Worm (Caenorhabditis elegans): ENCODE results near the gene nbet-1.
"Not testable (repeated sequence)": the region's sequence is repeated elsewhere in the genome, so short reads cannot be mapped to it uniquely, and the experiment has no call there.

Gene nbet-1

ce11 chrIV:5224238-5224637 is 14.9 kb downstream of the nbet-1 start, which contains the start of gene Y59E9AL.8:
Y59E9AL.8 (minus strand) TSS chrIV:5224338.
- no peak for TF ChIP-seq cnd-1 (tag; optimal IDR thresholded peaks at IDR 0.05)
- no peak for TF ChIP-seq ceh-83 (GFP tag; optimal IDR thresholded peaks at IDR 0.05)
- TF ChIP-seq bed-3 (GFP tag; optimal IDR thresholded peaks at IDR 0.05) = no peak
- TF ChIP-seq ceh-43 (GFP tag; optimal IDR thresholded peaks at IDR 0.05) = no peak
- TF ChIP-seq ham-2 (GFP tag; optimal IDR thresholded peaks at IDR 0.05) = no peak

ce11 chrIV:5225277-5225822 is 16.0 kb downstream of the nbet-1 start, which contains the start of gene cylc-1:
cylc-1 (minus strand) TSS chrIV:5225772.
- TF ChIP-seq tbx-8 (GFP tag; optimal IDR thresholded peaks at IDR 0.05); hlh-1 (tag; optimal IDR thresholded peaks at IDR 0.05); nhr-2 (tag; optimal IDR thresholded peaks at IDR 0.05): not testable (repeated sequence)

ce11 chrIV:5226552-5226951 is 17.3 kb downstream of the nbet-1 start, which contains the start of gene nsph-4.1:
nsph-4.1 (plus strand) TSS chrIV:5226852.
- not testable (repeated sequence) for TF ChIP-seq nhr-28 (tag; optimal IDR thresholded peaks at IDR 0.05); unc-120 (tag; optimal IDR thresholded peaks at IDR 0.05; ENCODE audit: poor library complexity, severe bottlenecking); bed-3 (GFP tag; optimal IDR thresholded peaks at IDR 0.05)

ce11 chrIV:5228619-5229018 is 19.3 kb downstream of the nbet-1 start, which contains the start of gene thn-6:
thn-6 (plus strand) TSS chrIV:5228919.
- no peak for TF ChIP-seq ces-1 (GFP tag; optimal IDR thresholded peaks at IDR 0.05)
- TF ChIP-seq nhr-2 (tag; optimal IDR thresholded peaks at IDR 0.05) = no peak
- TF ChIP-seq ham-2 (GFP tag; optimal IDR thresholded peaks at IDR 0.05) = no peak

- TF ChIP-seq lin-32 (GFP tag; optimal IDR thresholded peaks at IDR 0.05) (no peak), mls-2 (tag; optimal IDR thresholded peaks at IDR 0.05) (no peak), ztf-11 (tag; optimal IDR thresholded peaks at IDR 0.05) (no peak), drap-1 (GFP tag; optimal IDR thresholded peaks at IDR 0.05) (no peak), hlh-1 (tag; optimal IDR thresholded peaks at IDR 0.05) (no peak)
Measured at ce11 chrIV:5230530-5230929, 21.2 kb downstream of the nbet-1 start, which contains the start of gene thn-5. thn-5 (plus strand) TSS chrIV:5230830.

ce11 chrIV:5254678-5255077 is 45.4 kb downstream of the nbet-1 start, which contains the start of gene F36H12.10:
F36H12.10 (minus strand) TSS chrIV:5254778.
- TF ChIP-seq flh-1, unc-62, ces-1 (GFP tag; optimal IDR thresholded peaks at IDR 0.05): not testable (repeated sequence)

ce11 chrIV:5256731-5257130 is 47.4 kb downstream of the nbet-1 start, which contains the start of gene F36H12.9:
F36H12.9 (plus strand) TSS chrIV:5257031.
- not testable (repeated sequence) for TF ChIP-seq drap-1 (GFP tag; optimal IDR thresholded peaks at IDR 0.05); unc-120 (tag; optimal IDR thresholded peaks at IDR 0.05; ENCODE audit: poor library complexity, severe bottlenecking); ceh-83 (GFP tag; optimal IDR thresholded peaks at IDR 0.05)

ce11 chrIV:5258385-5258784 is 49.1 kb downstream of the nbet-1 start, which contains the start of gene ttbk-2.1:
ttbk-2.1 (plus strand) TSS chrIV:5258685.
- not testable (repeated sequence) for TF ChIP-seq lin-32 (GFP tag; optimal IDR thresholded peaks at IDR 0.05); unc-120 (tag; optimal IDR thresholded peaks at IDR 0.05; ENCODE audit: poor library complexity, severe bottlenecking); ceh-39 (tag; optimal IDR thresholded peaks at IDR 0.05)

ce11 chrIV:5260289-5260688 is 51.0 kb downstream of the nbet-1 start, which contains the start of gene msp-19:
msp-19 (plus strand) TSS chrIV:5260589.
- not testable (repeated sequence) for TF ChIP-seq ces-1 (GFP tag; optimal IDR thresholded peaks at IDR 0.05); zip-8 (tag; optimal IDR thresholded peaks at IDR 0.05); unc-120 (tag; optimal IDR thresholded peaks at IDR 0.05; ENCODE audit: poor library complexity, severe bottlenecking)
